Fruit fly (Drosophila melanogaster): Measurements from ENCODE around the gene trus.

- TF ChIP-seq CG8478 (optimal IDR thresholded peaks at IDR 0.05): no peak
- no peak for TF ChIP-seq usp (GFP tag; optimal IDR thresholded peaks at IDR 0.05)
- no peak for TF ChIP-seq psq (optimal IDR thresholded peaks at IDR 0.05)
- no peak for TF ChIP-seq Dll (optimal IDR thresholded peaks at IDR 0.05)
- TF ChIP-seq pan (optimal IDR thresholded peaks at IDR 0.05): no peak
Measured at dm6 chr3R:12411449-12411848, 44.9 kb upstream of the trus start.

All from whole organism.